Worm (Caenorhabditis elegans): Measurements from ENCODE around the gene B0250.7.

ce11 chrV:20460808-20461207, 15.1 kb downstream of the B0250.7 start, which contains the start of gene B0250.18:
- TF ChIP-seq blmp-1 (tag; optimal IDR thresholded peaks at IDR 0.05), result no peak
- TF ChIP-seq mep-1 (tag; optimal IDR thresholded peaks at IDR 0.05), result no peak
- no peak for TF ChIP-seq nhr-12 (tag; optimal IDR thresholded peaks at IDR 0.05)
- TF ChIP-seq ceh-39 (tag; optimal IDR thresholded peaks at IDR 0.05), result no peak
- no peak for TF ChIP-seq ztf-11 (tag; optimal IDR thresholded peaks at IDR 0.05)
